Fruit fly (Drosophila melanogaster) whole organism, embryonic: ENCODE results near the gene ATP7.

ENCODE experiments used
- ATbp ChIP-seq: fragments of 200-800 bp; sonication (Bioruptor generic); optimal IDR thresholded peaks from 2 replicates; lab custom pipeline; 2017; ENCODE audit warnings: missing biosample characterization, mild to moderate bottlenecking, missing genetic modification characterization, missing genetic modification reagents
- Atf3 ChIP-seq: fragments of 200-800 bp; sonication (Bioruptor generic); optimal IDR thresholded peaks from 3 replicates; lab custom pipeline; 2016; ENCODE audit warnings: missing biosample characterization, missing genetic modification characterization
- BEAF-32 ChIP-seq: fragments of 200-800 bp; sonication (Bioruptor generic); optimal IDR thresholded peaks from 3 replicates; lab custom pipeline; 2017; ENCODE audit warnings: missing biosample characterization, missing genetic modification characterization, mild to moderate bottlenecking, moderate library complexity, missing genetic modification reagents
- CG11398 ChIP-seq: fragments of 200-800 bp; sonication (Bioruptor generic); optimal IDR thresholded peaks from 2 replicates; lab custom pipeline; 2016; ENCODE audit warnings: missing biosample characterization, missing genetic modification characterization
- CG12104 ChIP-seq: fragments of 200-800 bp; sonication (Bioruptor generic); optimal IDR thresholded peaks from 3 replicates; lab custom pipeline; 2016; ENCODE audit warnings: missing biosample characterization, missing genetic modification characterization
- CG14710 ChIP-seq: fragments of 200-800 bp; sonication (Bioruptor generic); optimal IDR thresholded peaks from 3 replicates; lab custom pipeline; 2019; ENCODE audit warnings: missing biosample characterization, mild to moderate bottlenecking, missing genetic modification characterization, moderate library complexity
- CG1529 ChIP-seq: fragments of 200-800 bp; sonication (Bioruptor generic); optimal IDR thresholded peaks from 3 replicates; lab custom pipeline; 2018; ENCODE audit warnings: missing biosample characterization, missing genetic modification characterization
- CG15601 ChIP-seq: fragments of 200-800 bp; sonication (Bioruptor generic); optimal IDR thresholded peaks from 3 replicates; lab custom pipeline; 2019; ENCODE audit warnings: missing biosample characterization, mild to moderate bottlenecking, missing genetic modification characterization, moderate library complexity
- CG2678 ChIP-seq: fragments of 200-800 bp; sonication (Bioruptor generic); optimal IDR thresholded peaks from 3 replicates; lab custom pipeline; 2019; ENCODE audit warnings: missing biosample characterization, mild to moderate bottlenecking, missing genetic modification characterization, moderate library complexity
- CG34376 ChIP-seq: fragments of 200-800 bp; sonication (Bioruptor generic); optimal IDR thresholded peaks from 2 replicates; lab custom pipeline; 2018; ENCODE audit warnings: missing biosample characterization, mild to moderate bottlenecking, missing genetic modification characterization
- CG4282 ChIP-seq: fragments of 200-800 bp; sonication (Bioruptor generic); optimal IDR thresholded peaks from 2 replicates; lab custom pipeline; 2016; ENCODE audit warnings: missing biosample characterization, missing genetic modification characterization
- CG4360 ChIP-seq: fragments of 200-800 bp; sonication (Bioruptor generic); IDR thresholded peaks from 2 replicates; pipeline ENCODE4 v1.3.6; 2022; ENCODE audit warnings: missing biosample characterization, missing genetic modification characterization
- CG6791 ChIP-seq: fragments of 200-800 bp; sonication (Bioruptor generic); IDR thresholded peaks from 3 replicates; pipeline ENCODE4 v1.3.6; 2022; ENCODE audit warnings: missing biosample characterization, missing genetic modification characterization; ENCODE audit not compliant: partially characterized antibody
- CG7928 ChIP-seq: fragments of 200-800 bp; sonication (Bioruptor generic); optimal IDR thresholded peaks from 2 replicates; lab custom pipeline; 2017; ENCODE audit warnings: missing biosample characterization, mild to moderate bottlenecking, missing genetic modification characterization
- CG8388 ChIP-seq: fragments of 200-800 bp; sonication (Bioruptor generic); optimal IDR thresholded peaks from 2 replicates; lab custom pipeline; 2019; ENCODE audit warnings: missing biosample characterization, mild to moderate bottlenecking, missing genetic modification characterization, moderate library complexity
- CG8765 ChIP-seq: fragments of 200-800 bp; sonication (Bioruptor generic); IDR thresholded peaks from 2 replicates; pipeline ENCODE4 v1.3.6; 2022; ENCODE audit warnings: missing biosample characterization, missing genetic modification characterization
- CG9932 ChIP-seq: fragments of 200-800 bp; sonication (Bioruptor generic); IDR thresholded peaks from 2 replicates; pipeline ENCODE4 v1.3.6; 2022; ENCODE audit warnings: missing biosample characterization, missing genetic modification characterization
- CrebB ChIP-seq: fragments of 200-800 bp; sonication (Bioruptor generic); optimal IDR thresholded peaks from 3 replicates; lab custom pipeline; 2018; ENCODE audit warnings: missing biosample characterization, mild to moderate bottlenecking, missing genetic modification characterization
- Deaf1 ChIP-seq: fragments of 200-800 bp; optimal IDR thresholded peaks from 3 replicates; lab custom pipeline; 2019; ENCODE audit warnings: missing biosample characterization, mild to moderate bottlenecking, missing genetic modification characterization, moderate library complexity
- Dip3 ChIP-seq: fragments of 200-800 bp; sonication (Bioruptor generic); optimal IDR thresholded peaks from 3 replicates; lab custom pipeline; 2016; ENCODE audit warnings: missing biosample characterization, missing genetic modification characterization
- Doc3 ChIP-seq: fragments of 200-800 bp; sonication (Bioruptor generic); IDR thresholded peaks from 3 replicates; pipeline ENCODE4 v1.3.6; 2022; ENCODE audit warnings: missing biosample characterization, missing genetic modification characterization; ENCODE audit not compliant: partially characterized antibody
- Kr ChIP-seq: fragments of 200-800 bp; sonication (Bioruptor generic); optimal IDR thresholded peaks from 2 replicates; lab custom pipeline; 2017; ENCODE audit warnings: missing biosample characterization, mild to moderate bottlenecking, missing genetic modification characterization
- Mrtf ChIP-seq: fragments of 200-800 bp; sonication (Bioruptor generic); IDR thresholded peaks from 3 replicates; pipeline ENCODE4 v1.3.6; 2022; ENCODE audit warnings: missing biosample characterization, missing genetic modification characterization
- Poxn ChIP-seq: fragments of 200-800 bp; sonication (Bioruptor generic); IDR thresholded peaks from 2 replicates; pipeline ENCODE4 v1.3.6; 2022; ENCODE audit warnings: missing biosample characterization, missing genetic modification characterization
- Ptx1 ChIP-seq: fragments of 200-800 bp; sonication (Bioruptor generic); IDR thresholded peaks from 2 replicates; pipeline ENCODE4 v1.3.6; 2022; ENCODE audit warnings: missing biosample characterization, missing genetic modification characterization
- Stat92E ChIP-seq, 3 experiments: fragments of >200 bp in 2 of 3; fragments of 200-800 bp in 1 of 3; sonication (Bioruptor generic) in 1 of 3; optimal IDR thresholded peaks; 2 replicates each; lab custom pipeline; 2017 to 2019; ENCODE audit warnings: missing biosample characterization in 3 of 3, missing genetic modification characterization in 3 of 3, mild to moderate bottlenecking in 1 of 3, moderate library complexity in 1 of 3
- Xbp1 ChIP-seq: fragments of 200-800 bp; sonication (Bioruptor generic); optimal IDR thresholded peaks from 3 replicates; lab custom pipeline; 2016; ENCODE audit warnings: missing biosample characterization, mild to moderate bottlenecking, missing genetic modification characterization
- al ChIP-seq: fragments of 200-800 bp; sonication (Bioruptor generic); IDR thresholded peaks from 2 replicates; pipeline ENCODE4 v1.3.6; 2022; ENCODE audit warnings: missing biosample characterization, missing genetic modification characterization
- bab2 ChIP-seq: fragments of 200-800 bp; sonication (Bioruptor generic); optimal IDR thresholded peaks from 2 replicates; lab custom pipeline; 2016; ENCODE audit warnings: missing biosample characterization, missing genetic modification characterization
- cad ChIP-seq: fragments of >200 bp; optimal IDR thresholded peaks from 2 replicates; lab custom pipeline; 2017; ENCODE audit warnings: missing biosample characterization, missing genetic modification characterization
- caup ChIP-seq: fragments of 200-800 bp; sonication (Bioruptor generic); optimal IDR thresholded peaks from 3 replicates; lab custom pipeline; 2017; ENCODE audit warnings: missing biosample characterization, mild to moderate bottlenecking, missing genetic modification characterization, moderate library complexity; ENCODE audit not compliant: severe bottlenecking
- chm ChIP-seq: fragments of 200-800 bp; sonication (Bioruptor generic); IDR thresholded peaks from 2 replicates; pipeline ENCODE4 v1.3.6; 2022; ENCODE audit warnings: missing biosample characterization, missing genetic modification characterization
- dpn ChIP-seq, 2 experiments: fragments of 200-800 bp; sonication (Bioruptor generic); optimal IDR thresholded peaks; 3 replicates each; lab custom pipeline; 2016; ENCODE audit warnings: missing biosample characterization in 2 of 2, missing genetic modification characterization in 2 of 2
- eyg ChIP-seq: fragments of 200-800 bp; sonication (Bioruptor generic); optimal IDR thresholded peaks from 3 replicates; lab custom pipeline; 2016; ENCODE audit warnings: missing biosample characterization, missing genetic modification characterization
- ftz-f1 ChIP-seq: fragments of 200-800 bp; sonication (Bioruptor generic); optimal IDR thresholded peaks from 2 replicates; lab custom pipeline; 2016; ENCODE audit warnings: missing biosample characterization, missing genetic modification characterization
- gsb ChIP-seq: fragments of 200-800 bp; sonication (Bioruptor generic); IDR thresholded peaks from 2 replicates; pipeline ENCODE4 v1.3.6; 2022; ENCODE audit warnings: missing biosample characterization, missing genetic modification characterization
- ind ChIP-seq: fragments of 200-800 bp; sonication (Bioruptor generic); optimal IDR thresholded peaks from 3 replicates; lab custom pipeline; 2016; ENCODE audit warnings: missing biosample characterization, missing genetic modification characterization
- inv ChIP-seq: fragments of 200-800 bp; sonication (Bioruptor generic); IDR thresholded peaks from 2 replicates; pipeline ENCODE4 v1.3.6; 2022; ENCODE audit warnings: missing biosample characterization, missing genetic modification characterization; ENCODE audit not compliant: partially characterized antibody
- jing ChIP-seq: fragments of 200-800 bp; sonication (Bioruptor generic); optimal IDR thresholded peaks from 2 replicates; lab custom pipeline; 2018; ENCODE audit warnings: missing biosample characterization, mild to moderate bottlenecking, missing genetic modification characterization
- lov ChIP-seq, 2 experiments: fragments of 200-800 bp in 1 of 2; fragments of >200 bp in 1 of 2; sonication (Bioruptor generic) in 1 of 2; IDR thresholded peaks in 1 of 2; optimal IDR thresholded peaks in 1 of 2; 2 replicates in 1 of 2; 3 replicates in 1 of 2; pipeline versions ENCODE4 v1.3.6 to Lab custom; 2017 to 2022; ENCODE audit warnings: missing biosample characterization in 1 of 2, missing genetic modification characterization in 1 of 2
- nerfin-2 ChIP-seq: fragments of 200-800 bp; sonication (Bioruptor generic); IDR thresholded peaks from 2 replicates; pipeline ENCODE4 v1.3.6; 2022; ENCODE audit warnings: missing biosample characterization, missing genetic modification characterization; ENCODE audit not compliant: partially characterized antibody
- run ChIP-seq: fragments of 200-800 bp; sonication (Bioruptor generic); optimal IDR thresholded peaks from 3 replicates; lab custom pipeline; 2018; ENCODE audit warnings: missing biosample characterization, mild to moderate bottlenecking, missing genetic modification characterization
- schlank ChIP-seq: fragments of 200-800 bp; sonication (Bioruptor generic); optimal IDR thresholded peaks from 2 replicates; lab custom pipeline; 2018; ENCODE audit warnings: missing biosample characterization, mild to moderate bottlenecking, missing genetic modification characterization
- slbo ChIP-seq: fragments of 200-800 bp; sonication (Bioruptor generic); IDR thresholded peaks from 2 replicates; pipeline ENCODE4 v1.3.6; 2022; ENCODE audit warnings: missing biosample characterization, missing genetic modification characterization
- slp2 ChIP-seq: fragments of 200-800 bp; sonication (Bioruptor generic); optimal IDR thresholded peaks from 2 replicates; lab custom pipeline; 2016; ENCODE audit warnings: missing biosample characterization, missing genetic modification characterization
- tap ChIP-seq: fragments of 200-800 bp; optimal IDR thresholded peaks from 3 replicates; lab custom pipeline; 2019; ENCODE audit warnings: missing biosample characterization, mild to moderate bottlenecking, missing genetic modification characterization, moderate library complexity
- tio ChIP-seq: fragments of 200-800 bp; sonication (Bioruptor generic); optimal IDR thresholded peaks from 2 replicates; lab custom pipeline; 2017; ENCODE audit warnings: missing biosample characterization, missing genetic modification characterization, inconsistent platforms
- unc-4 ChIP-seq: fragments of 200-800 bp; sonication (Bioruptor generic); IDR thresholded peaks from 2 replicates; pipeline ENCODE4 v1.3.6; 2022; ENCODE audit warnings: missing biosample characterization, missing genetic modification characterization; ENCODE audit not compliant: partially characterized antibody
- zen ChIP-seq: fragments of 200-800 bp; sonication (Bioruptor generic); optimal IDR thresholded peaks from 3 replicates; lab custom pipeline; 2018; ENCODE audit warnings: missing biosample characterization, mild to moderate bottlenecking, missing genetic modification characterization, moderate library complexity
- zfh2 ChIP-seq: fragments of 200-800 bp; sonication (Bioruptor generic); optimal IDR thresholded peaks from 2 replicates; lab custom pipeline; 2016; ENCODE audit warnings: missing biosample characterization, missing genetic modification characterization

ATP7 gene

dm6 chrX:11888142-11888541, 33.3 kb downstream of the ATP7 start, which contains the start of gene CG1840 (continued):
- TF ChIP-seq Stat92E (GFP tag; optimal IDR thresholded peaks at IDR 0.05; lab: Kevin White, UChicago) (no peak), zfh2 (GFP tag; lab: Kevin White, UChicago) (peak; percentile 1), CG2678 (tag; lab: Kevin White, UChicago) (no peak), Mrtf (GFP tag; lab: Robert Waterston, UW) (no peak), ind (GFP tag; lab: Kevin White, UChicago) (no peak), CG15601 (tag; lab: Kevin White, UChicago) (no peak), CG1529 (GFP tag; lab: Kevin White, UChicago) (no peak), Doc3 (GFP tag; lab: Robert Waterston, UW) (peak; percentile 77), CG34376 (peak; percentile 8), Xbp1 (GFP tag; lab: Kevin White, UChicago) (peak; percentile 76), tap (tag; lab: Kevin White, UChicago) (no peak), CG9932 (GFP tag; lab: Robert Waterston, UW) (peak; percentile 57), jing (GFP tag; lab: Kevin White, UChicago) (no peak), Ptx1 (GFP tag; lab: Robert Waterston, UW) (no peak), Poxn (GFP tag; lab: Robert Waterston, UW) (no peak), CG11398 (GFP tag; lab: Kevin White, UChicago) (no peak), Kr (no peak), CG12104 (GFP tag; lab: Kevin White, UChicago) (no peak), bab2 (GFP tag; lab: Kevin White, UChicago) (no peak), CG8388 (GFP tag; lab: Kevin White, UChicago) (no peak), chm (GFP tag; lab: Robert Waterston, UW) (no peak), eyg (no peak), nerfin-2 (GFP tag; lab: Robert Waterston, UW) (peak; percentile 33; the same call in 1 of the 2 replicates), unc-4 (peak; percentile 80), caup (no peak), schlank (no peak), CG14710 (tag; lab: Kevin White, UChicago) (peak; percentile 26), gsb (GFP tag; lab: Robert Waterston, UW) (no peak), dpn (GFP tag; optimal IDR thresholded peaks at IDR 0.05; lab: Kevin White, UChicago) (peak in 1 of 2 experiments; percentile 9), CG8765 (GFP tag; lab: Robert Waterston, UW) (no peak), CG7928 (no peak), ATbp (no peak), CG4282 (GFP tag; lab: Kevin White, UChicago) (no peak), inv (peak; percentile 50; the same call in 1 of the 2 replicates), ftz-f1 (GFP tag; lab: Kevin White, UChicago) (no peak), CG6791 (GFP tag; lab: Robert Waterston, UW) (peak; percentile 77), slbo (GFP tag; lab: Robert Waterston, UW) (peak; percentile 57), CrebB (tag; lab: Kevin White, UChicago) (no peak), BEAF-32 (GFP tag; lab: Kevin White, UChicago) (peak; percentile 76), lov (optimal IDR thresholded peaks at IDR 0.05; lab: Kevin White, UChicago) (no peak), lov (GFP tag; IDR thresholded peaks at IDR 0.05; lab: Robert Waterston, UW) (no peak), Deaf1 (peak; percentile 2), zen (tag; lab: Kevin White, UChicago) (no peak), run (no peak), Atf3 (no peak), cad (no peak), Dip3 (no peak), slp2 (GFP tag; lab: Kevin White, UChicago) (no peak), tio (GFP tag; lab: Kevin White, UChicago) (no peak), CG4360 (GFP tag; lab: Robert Waterston, UW) (no peak), al (GFP tag; lab: Robert Waterston, UW) (no peak)
